Worm (Caenorhabditis elegans) whole organism, L4 larva: ENCODE data around the gene C25F9.4.

ENCODE experiments used
- T20F7.1 ChIP-seq: fragments of 200-800 bp; sonication (Bioruptor generic); optimal IDR thresholded peaks from 2 replicates; lab custom pipeline; 2018; ENCODE audit warnings: mild to moderate bottlenecking, missing genetic modification characterization, missing compliant biosample characterization
- Y105C5A.15 ChIP-seq: fragments of 200-800 bp; sonication (Bioruptor generic); IDR thresholded peaks from 2 replicates; pipeline ENCODE4 v1.3.6; 2022; ENCODE audit warnings: missing genetic modification characterization, missing compliant biosample characterization
- aha-1 ChIP-seq: fragments of 150-350 bp; peaks from one replicate; lab custom pipeline; 2014; ENCODE audit warnings: missing biosample characterization, missing genetic modification characterization
- ceh-20 ChIP-seq: fragments of 200-800 bp; sonication (Bioruptor generic); IDR thresholded peaks from 2 replicates; pipeline ENCODE4 v1.3.6; 2022; ENCODE audit warnings: missing genetic modification reagents, missing genetic modification characterization, missing compliant biosample characterization
- ceh-44 ChIP-seq: fragments of 200-800 bp; sonication (Bioruptor generic); IDR thresholded peaks from 2 replicates; pipeline ENCODE4 v1.3.6; 2022; ENCODE audit warnings: missing genetic modification reagents, missing genetic modification characterization, missing compliant biosample characterization
- ceh-62 ChIP-seq: sonication (generic microtip); optimal IDR thresholded peaks from 2 replicates; lab custom pipeline; 2017; ENCODE audit warnings: missing biosample characterization, missing genetic modification characterization
- ctbp-1 ChIP-seq: fragments of 200-800 bp; sonication (Bioruptor generic); IDR thresholded peaks from 2 replicates; pipeline ENCODE4 v1.3.6; 2022; ENCODE audit warnings: missing genetic modification reagents, missing genetic modification characterization, missing compliant biosample characterization
- daf-12 ChIP-seq: fragments of 150-350 bp; optimal IDR thresholded peaks from 2 replicates; lab custom pipeline; 2014; ENCODE audit warnings: missing biosample characterization, missing genetic modification reagents, missing genetic modification characterization
- daf-16 ChIP-seq, 3 experiments: sonication (generic microtip); optimal IDR thresholded peaks; 2 replicates each; lab custom pipeline; 2016 to 2017; ENCODE audit warnings: missing genetic modification characterization in 3 of 3, missing genetic modification reagents in 3 of 3, mild to moderate bottlenecking in 2 of 3, missing compliant biosample characterization in 2 of 3, missing biosample characterization in 1 of 3, moderate library complexity in 1 of 3
- dmd-6 ChIP-seq: fragments of 200-800 bp; sonication (Bioruptor generic); IDR thresholded peaks from 2 replicates; pipeline ENCODE4 v1.3.6; 2022; ENCODE audit warnings: missing genetic modification reagents, missing genetic modification characterization, missing compliant biosample characterization
- duxl-1 ChIP-seq: sonication (generic microtip); optimal IDR thresholded peaks from 2 replicates; lab custom pipeline; 2016; ENCODE audit warnings: mild to moderate bottlenecking, missing genetic modification characterization, moderate library complexity, missing compliant biosample characterization; ENCODE audit not compliant: poor library complexity
- dve-1 ChIP-seq: sonication (generic microtip); optimal IDR thresholded peaks from 2 replicates; lab custom pipeline; 2017; ENCODE audit warnings: antibody characterized with exemption, mild to moderate bottlenecking, missing genetic modification characterization, missing compliant biosample characterization; ENCODE audit not compliant: insufficient read depth
- gei-8 ChIP-seq: fragments of 200-800 bp; sonication (Bioruptor generic); optimal IDR thresholded peaks from 2 replicates; lab custom pipeline; 2018; ENCODE audit warnings: mild to moderate bottlenecking, missing genetic modification characterization, missing compliant biosample characterization
- hif-1 ChIP-seq, 2 experiments: sonication (generic microtip); optimal IDR thresholded peaks; 2 replicates each; lab custom pipeline; 2016 to 2017; ENCODE audit warnings: missing compliant biosample characterization in 2 of 2, missing genetic modification characterization in 2 of 2, missing genetic modification reagents in 2 of 2, missing genotype in 2 of 2, mild to moderate bottlenecking in 1 of 2
- hlh-11 ChIP-seq: fragments of 200-800 bp; sonication (Bioruptor generic); optimal IDR thresholded peaks from 2 replicates; lab custom pipeline; 2018; ENCODE audit warnings: mild to moderate bottlenecking, missing genetic modification characterization, missing compliant biosample characterization
- hmg-1.1 ChIP-seq: fragments of 200-800 bp; sonication (Bioruptor generic); IDR thresholded peaks from 2 replicates; pipeline ENCODE4 v1.3.6; 2022; ENCODE audit warnings: missing genetic modification reagents, missing genetic modification characterization, missing compliant biosample characterization
- lin-38 ChIP-seq: fragments of 200-800 bp; sonication (Bioruptor generic); IDR thresholded peaks from 2 replicates; pipeline ENCODE4 v1.3.6; 2022; ENCODE audit warnings: missing genetic modification reagents, missing genetic modification characterization, missing compliant biosample characterization
- lir-3 ChIP-seq: sonication (generic microtip); optimal IDR thresholded peaks from 2 replicates; lab custom pipeline; 2016; ENCODE audit warnings: mild to moderate bottlenecking, missing genetic modification characterization, missing compliant biosample characterization
- lsy-2 ChIP-seq, 2 experiments: fragments of 150-350 bp in 1 of 2; sonication (generic microtip) in 1 of 2; optimal IDR thresholded peaks; 2 replicates each; lab custom pipeline; 2014 to 2017; ENCODE audit warnings: missing biosample characterization in 2 of 2, missing genetic modification characterization in 2 of 2
- madf-9 ChIP-seq: fragments of 200-800 bp; sonication (Bioruptor generic); conservative IDR thresholded peaks from 2 replicates; pipeline ENCODE4 v1.3.6; 2022; ENCODE audit warnings: missing genetic modification reagents, missing genetic modification characterization, missing compliant biosample characterization
- mes-2 ChIP-seq: sonication (generic microtip); optimal IDR thresholded peaks from 2 replicates; lab custom pipeline; 2016; ENCODE audit warnings: missing genotype, mild to moderate bottlenecking, missing genetic modification characterization, missing compliant biosample characterization; ENCODE audit not compliant: poor library complexity, severe bottlenecking
- nhr-111 ChIP-seq: fragments of 200-800 bp; sonication (Bioruptor generic); optimal IDR thresholded peaks from 2 replicates; lab custom pipeline; 2018; ENCODE audit warnings: mild to moderate bottlenecking, missing genetic modification characterization, missing compliant biosample characterization
- nhr-28 ChIP-seq: fragments of 150-350 bp; optimal IDR thresholded peaks from 2 replicates; lab custom pipeline; 2014; ENCODE audit warnings: missing biosample characterization, missing genetic modification characterization
- nhr-77 ChIP-seq: fragments of 150-350 bp; optimal IDR thresholded peaks from 2 replicates; lab custom pipeline; 2014; ENCODE audit warnings: missing biosample characterization, missing genetic modification characterization
- pqm-1 ChIP-seq: sonication (generic microtip); optimal IDR thresholded peaks from 2 replicates; lab custom pipeline; 2017; ENCODE audit warnings: missing biosample characterization, missing genetic modification characterization
- rbr-2 ChIP-seq: sonication (generic microtip); optimal IDR thresholded peaks from 2 replicates; lab custom pipeline; 2016; ENCODE audit warnings: missing genotype, missing genetic modification characterization, missing compliant biosample characterization
- saeg-2 ChIP-seq: fragments of 200-800 bp; sonication (Bioruptor generic); IDR thresholded peaks from 2 replicates; pipeline ENCODE4 v1.3.6; 2022; ENCODE audit warnings: missing genetic modification reagents, missing genetic modification characterization, missing compliant biosample characterization
- sdz-12 ChIP-seq: fragments of 200-800 bp; sonication (Bioruptor generic); optimal IDR thresholded peaks from 2 replicates; lab custom pipeline; 2018; ENCODE audit warnings: mild to moderate bottlenecking, missing genetic modification characterization, missing compliant biosample characterization
- skn-1 ChIP-seq: fragments of 150-350 bp; optimal IDR thresholded peaks from 2 replicates; lab custom pipeline; 2014; ENCODE audit warnings: missing biosample characterization, missing genetic modification characterization
- spr-1 ChIP-seq: sonication (generic microtip); optimal IDR thresholded peaks from 2 replicates; lab custom pipeline; 2016; ENCODE audit warnings: mild to moderate bottlenecking, missing genetic modification characterization, missing compliant biosample characterization
- spr-3 ChIP-seq: fragments of 200-800 bp; sonication (Bioruptor generic); optimal IDR thresholded peaks from 2 replicates; lab custom pipeline; 2018; ENCODE audit warnings: mild to moderate bottlenecking, missing genetic modification characterization, missing compliant biosample characterization
- unc-130 ChIP-seq: sonication (generic microtip); optimal IDR thresholded peaks from 2 replicates; lab custom pipeline; 2016; ENCODE audit warnings: missing genetic modification reagents, missing genetic modification characterization, missing compliant biosample characterization
- unc-62 ChIP-seq, 3 experiments: fragments of 150-350 bp in 1 of 3; sonication (generic microtip); optimal IDR thresholded peaks in 2 of 3; peaks in 1 of 3; 1 replicate in 1 of 3; 2 replicates in 2 of 3; lab custom pipeline; 2014 to 2017; ENCODE audit warnings: missing biosample characterization in 3 of 3, missing genetic modification characterization in 3 of 3, missing genetic modification reagents in 3 of 3, missing genotype in 1 of 3

The C25F9.4 gene

ce11 chrV:19410663-19411062 is 5.7 kb downstream of the C25F9.4 start, which contains the start of gene C25F9.5:
C25F9.5 (minus strand) TSS chrV:19410857.
- TF ChIP-seq ceh-62 (tag; lab: Kevin White, UChicago) (no peak), hlh-11 (tag; lab: Kevin White, UChicago) (peak; percentile 48), pqm-1 (peak; percentile 87), duxl-1 (tag; lab: Kevin White, UChicago) (peak; percentile 12), dmd-6 (GFP tag; lab: Robert Waterston, UW) (peak; percentile 53; the same call in 1 of the 2 replicates), T20F7.1 (GFP tag; lab: Kevin White, UChicago) (no peak), daf-16 (GFP tag; optimal IDR thresholded peaks at IDR 0.05; lab: Kevin White, UChicago) (no peak), daf-16 (tag; optimal IDR thresholded peaks at IDR 0.05; lab: Kevin White, UChicago) (peak; percentile 66), dve-1 (peak; percentile 56), nhr-28 (tag; lab: Kevin White, UChicago) (peak; percentile 47)

DNA sequence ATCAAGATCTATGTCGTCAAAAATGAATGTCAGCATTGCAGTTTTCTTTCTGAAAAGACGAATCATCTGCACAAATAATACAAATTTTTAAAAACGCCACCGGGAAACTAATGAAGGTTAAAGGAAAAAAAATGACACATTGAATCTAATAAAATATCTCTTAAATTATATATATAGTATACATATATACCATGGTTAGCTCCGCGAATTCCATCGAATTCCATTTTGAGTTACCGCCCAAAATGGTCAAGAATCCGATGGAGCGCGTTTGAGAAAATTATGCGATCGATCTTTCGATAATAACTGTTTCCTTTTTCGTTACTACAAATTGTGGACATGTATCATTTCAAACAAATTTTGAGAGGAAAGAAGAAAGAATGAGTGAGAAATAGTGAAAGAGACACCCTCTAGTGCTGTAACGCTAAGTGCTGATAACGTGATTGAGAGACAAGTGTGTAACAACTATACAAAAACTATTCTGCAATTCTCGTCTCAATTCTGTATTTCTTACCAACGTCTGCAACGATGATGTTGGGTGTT is 11.0 kb downstream of the C25F9.4 start, which contains the start of the genes C25F9.6 and C25F9.10:
Gene C25F9.6, minus strand, starts transcription at position 51 of the 540 bp plus-strand sequence.
Gene C25F9.10, plus strand, starts transcription at position 454 of the 540 bp plus-strand sequence.
- TF ChIP-seq ceh-44 = no peak
- peak; percentile 63 for TF ChIP-seq nhr-28 (tag; lab: Kevin White, UChicago)
- no peak for TF ChIP-seq ceh-20 (GFP tag; lab: Robert Waterston, UW)
- TF ChIP-seq lin-38 (GFP tag; lab: Robert Waterston, UW) = no peak
- no peak for TF ChIP-seq saeg-2
- no peak for TF ChIP-seq unc-130
- no peak for TF ChIP-seq Y105C5A.15 (GFP tag; lab: Robert Waterston, UW)
- TF ChIP-seq nhr-111 = no peak
- TF ChIP-seq spr-3 (GFP tag; lab: Kevin White, UChicago) = no peak
- no peak for TF ChIP-seq gei-8
- peak; percentile 39 for TF ChIP-seq aha-1
- peak in 1 of 2 experiments; percentile 2 for TF ChIP-seq unc-62 (GFP tag; optimal IDR thresholded peaks at IDR 0.05 in 1 of 2; lab: Kevin White, UChicago)
- no peak for TF ChIP-seq unc-62 (tag; optimal IDR thresholded peaks at IDR 0.05; lab: Kevin White, UChicago)
- TF ChIP-seq pqm-1 = peak; percentile 62
- no peak for TF ChIP-seq mes-2 (tag; lab: Kevin White, UChicago)
- TF ChIP-seq daf-12 (tag; lab: Kevin White, UChicago) = no peak
- TF ChIP-seq rbr-2 (tag; lab: Kevin White, UChicago) = no peak
- TF ChIP-seq dmd-6 (GFP tag; lab: Robert Waterston, UW) = peak; percentile 55
- TF ChIP-seq daf-16 (GFP tag; optimal IDR thresholded peaks at IDR 0.05; lab: Kevin White, UChicago) = no peak
- peak; percentile 65 for TF ChIP-seq daf-16 (tag; optimal IDR thresholded peaks at IDR 0.05; lab: Kevin White, UChicago)
- TF ChIP-seq dve-1 = peak; percentile 18
- TF ChIP-seq lir-3 (tag; lab: Kevin White, UChicago) = no peak
- no peak for TF ChIP-seq hif-1 (tag; optimal IDR thresholded peaks at IDR 0.05; lab: Kevin White, UChicago)
- TF ChIP-seq ctbp-1 (GFP tag; lab: Robert Waterston, UW) = no peak
- no peak for TF ChIP-seq hmg-1.1
- TF ChIP-seq T20F7.1 (GFP tag; lab: Kevin White, UChicago) = no peak
- no peak for TF ChIP-seq nhr-77 (tag; lab: Kevin White, UChicago)
- peak; percentile 28 for TF ChIP-seq hlh-11 (tag; lab: Kevin White, UChicago)

DNA sequence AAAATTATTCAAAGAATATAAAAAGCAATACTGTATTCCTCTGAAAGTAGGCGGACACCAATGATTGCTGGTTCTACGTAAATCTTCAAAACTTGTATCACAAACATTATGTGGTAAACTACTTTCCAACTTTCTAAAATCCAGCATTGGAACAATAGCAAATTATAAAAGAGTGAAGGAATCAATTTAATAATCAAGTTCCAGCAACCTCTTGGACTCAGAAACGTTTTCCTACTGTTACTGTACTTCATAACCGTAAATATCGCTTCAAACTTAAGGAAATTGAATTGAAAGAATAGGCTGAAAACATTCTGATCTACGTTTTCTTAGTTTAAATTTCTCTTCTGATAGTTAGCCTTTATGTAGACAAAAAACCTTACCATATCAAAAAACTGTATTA is 12.8 kb downstream of the C25F9.4 start:
- TF ChIP-seq lsy-2 (tag; optimal IDR thresholded peaks at IDR 0.05; lab: Kevin White, UChicago) = no peak
- TF ChIP-seq spr-1 (tag; lab: Kevin White, UChicago) = no peak
- peak; percentile 60 for TF ChIP-seq aha-1
- no peak for TF ChIP-seq madf-9 (GFP tag; lab: Robert Waterston, UW)
- TF ChIP-seq skn-1 (tag; lab: Kevin White, UChicago) = no peak
- no peak for TF ChIP-seq sdz-12 (GFP tag; lab: Kevin White, UChicago)
